Fruit fly (Drosophila melanogaster) Kc167 (cell line): ENCODE results near the gene CG34433.

Experiments used
- Myc ChIP-seq: fragments of >200 bp; optimal IDR thresholded peaks from 2 replicates; lab custom pipeline; 2017; ENCODE audit warnings: missing external identifiers
- Sin3A ChIP-seq: fragments of >200 bp; optimal IDR thresholded peaks from 2 replicates; lab custom pipeline; 2018; ENCODE audit warnings: missing external identifiers
- h ChIP-seq: fragments of >200 bp; optimal IDR thresholded peaks from 3 replicates; lab custom pipeline; 2018; ENCODE audit warnings: missing external identifiers
- insv ChIP-seq: fragments of >200 bp; optimal IDR thresholded peaks from 3 replicates; lab custom pipeline; 2018; ENCODE audit warnings: missing external identifiers
- psq ChIP-seq: fragments of >200 bp; optimal IDR thresholded peaks from 2 replicates; lab custom pipeline; 2017; ENCODE audit warnings: missing external identifiers
- ttk ChIP-seq: sonication (Bioruptor generic); optimal IDR thresholded peaks from 2 replicates; lab custom pipeline; 2017; ENCODE audit warnings: missing external identifiers

- no peak for TF ChIP-seq h (lab: Kevin White, UChicago)
- TF ChIP-seq Sin3A: no peak
- no peak for TF ChIP-seq ttk (lab: Kevin White, UChicago)
- TF ChIP-seq insv (lab: Kevin White, UChicago): no peak
- no peak for TF ChIP-seq Myc (lab: Kevin White, UChicago)
- no peak for TF ChIP-seq psq (lab: Kevin White, UChicago)
Measured at dm6 chr3R:30690251-30690650, 40.5 kb downstream of the CG34433 start, which contains the start of gene Spn100A.
